Fruit fly (Drosophila melanogaster) whole organism, embryonic: ENCODE data around the gene CG15696.
A peak's percentile ranks its signal among the peaks of the same experiment; 100 is the strongest.

Experiments
- Ada2b ChIP-seq: fragments of 200-800 bp; sonication (Bioruptor generic); IDR thresholded peaks from 2 replicates; pipeline ENCODE4 v1.3.6; 2022; ENCODE audit warnings: missing biosample characterization, missing genetic modification characterization
- Aef1 ChIP-seq: fragments of 200-800 bp; sonication (Bioruptor generic); IDR thresholded peaks from 3 replicates; pipeline ENCODE4 v1.3.6; 2022; ENCODE audit warnings: missing biosample characterization, missing genetic modification characterization
- Antp ChIP-seq: fragments of 200-800 bp; sonication (Bioruptor generic); optimal IDR thresholded peaks from 3 replicates; lab custom pipeline; 2016; ENCODE audit warnings: missing biosample characterization, missing genetic modification characterization
- B-H2 ChIP-seq: fragments of 200-800 bp; sonication (Bioruptor generic); optimal IDR thresholded peaks from 2 replicates; lab custom pipeline; 2018; ENCODE audit warnings: missing biosample characterization, mild to moderate bottlenecking, missing genetic modification characterization
- CG12391 ChIP-seq: fragments of 200-800 bp; sonication (Bioruptor generic); optimal IDR thresholded peaks from 3 replicates; lab custom pipeline; 2018; ENCODE audit warnings: missing biosample characterization, mild to moderate bottlenecking, missing genetic modification characterization, moderate library complexity
- CG13123 ChIP-seq: fragments of 200-800 bp; sonication (Bioruptor generic); optimal IDR thresholded peaks from 2 replicates; lab custom pipeline; 2016; ENCODE audit warnings: missing biosample characterization, missing genetic modification characterization
- CG13424 ChIP-seq: fragments of 200-800 bp; sonication (Bioruptor generic); optimal IDR thresholded peaks from 2 replicates; lab custom pipeline; 2019; ENCODE audit warnings: missing biosample characterization, mild to moderate bottlenecking, missing genetic modification characterization, moderate library complexity
- CG17328 ChIP-seq: fragments of 200-800 bp; sonication (Bioruptor generic); IDR thresholded peaks from 2 replicates; pipeline ENCODE4 v1.3.6; 2022; ENCODE audit warnings: missing biosample characterization, missing genetic modification characterization
- CG17359 ChIP-seq: fragments of 200-800 bp; sonication (Bioruptor generic); optimal IDR thresholded peaks from 3 replicates; lab custom pipeline; 2018; ENCODE audit warnings: missing biosample characterization, mild to moderate bottlenecking, missing genetic modification characterization, moderate library complexity
- CG2712 ChIP-seq: fragments of 200-800 bp; optimal IDR thresholded peaks from 3 replicates; lab custom pipeline; 2019; ENCODE audit warnings: missing biosample characterization, mild to moderate bottlenecking, missing genetic modification characterization, moderate library complexity
- CG2889 ChIP-seq: fragments of 200-800 bp; sonication (Bioruptor generic); IDR thresholded peaks from 3 replicates; pipeline ENCODE4 v1.3.6; 2022; ENCODE audit warnings: missing biosample characterization, missing genetic modification characterization
- CG30403 ChIP-seq: fragments of 200-800 bp; sonication (Bioruptor generic); optimal IDR thresholded peaks from 3 replicates; lab custom pipeline; 2016; ENCODE audit warnings: missing biosample characterization, missing genetic modification characterization
- CG3065 ChIP-seq: fragments of 200-800 bp; sonication (Bioruptor generic); optimal IDR thresholded peaks from 2 replicates; lab custom pipeline; 2016; ENCODE audit warnings: missing biosample characterization, missing genetic modification characterization
- CG34376 ChIP-seq: fragments of 200-800 bp; sonication (Bioruptor generic); optimal IDR thresholded peaks from 2 replicates; lab custom pipeline; 2018; ENCODE audit warnings: missing biosample characterization, mild to moderate bottlenecking, missing genetic modification characterization
- CG34422 ChIP-seq: fragments of 200-800 bp; sonication (Bioruptor generic); IDR thresholded peaks from 3 replicates; pipeline ENCODE4 v1.3.6; 2022; ENCODE audit warnings: missing biosample characterization, missing genetic modification characterization
- CG5245 ChIP-seq: fragments of 200-800 bp; sonication (Bioruptor generic); optimal IDR thresholded peaks from 3 replicates; lab custom pipeline; 2016; ENCODE audit warnings: missing biosample characterization, missing genetic modification characterization
- CG6791 ChIP-seq: fragments of 200-800 bp; sonication (Bioruptor generic); IDR thresholded peaks from 3 replicates; pipeline ENCODE4 v1.3.6; 2022; ENCODE audit warnings: missing biosample characterization, missing genetic modification characterization; ENCODE audit not compliant: partially characterized antibody
- CG6813 ChIP-seq: fragments of 200-800 bp; sonication (Bioruptor generic); optimal IDR thresholded peaks from 2 replicates; lab custom pipeline; 2017; ENCODE audit warnings: missing biosample characterization, missing genetic modification characterization, mild to moderate bottlenecking, moderate library complexity, missing genetic modification reagents
- CG7745 ChIP-seq: fragments of 200-800 bp; sonication (Bioruptor generic); optimal IDR thresholded peaks from 2 replicates; lab custom pipeline; 2018; ENCODE audit warnings: missing biosample characterization, mild to moderate bottlenecking, missing genetic modification characterization, moderate library complexity
- CG7839 ChIP-seq: fragments of 200-800 bp; sonication (Bioruptor generic); optimal IDR thresholded peaks from 3 replicates; lab custom pipeline; 2018; ENCODE audit warnings: missing biosample characterization, mild to moderate bottlenecking, missing genetic modification characterization, moderate library complexity
- CG8944 ChIP-seq: fragments of 200-800 bp; sonication (Bioruptor generic); optimal IDR thresholded peaks from 3 replicates; lab custom pipeline; 2016; ENCODE audit warnings: missing biosample characterization, missing genetic modification characterization
- CG9609 ChIP-seq: fragments of 200-800 bp; sonication (Bioruptor generic); optimal IDR thresholded peaks from 3 replicates; lab custom pipeline; 2016; ENCODE audit warnings: missing biosample characterization, missing genetic modification characterization
- CoRest ChIP-seq: fragments of 200-800 bp; sonication (Bioruptor generic); optimal IDR thresholded peaks from 3 replicates; lab custom pipeline; 2018; ENCODE audit warnings: missing biosample characterization, mild to moderate bottlenecking, missing genetic modification characterization, moderate library complexity
- E2f1 ChIP-seq: fragments of 200-800 bp; sonication (Bioruptor generic); IDR thresholded peaks from 2 replicates; pipeline ENCODE4 v1.3.6; 2022; ENCODE audit warnings: missing biosample characterization, missing genetic modification characterization
- Oli ChIP-seq: fragments of 200-800 bp; sonication (Bioruptor generic); optimal IDR thresholded peaks from 2 replicates; lab custom pipeline; 2018; ENCODE audit warnings: missing biosample characterization, mild to moderate bottlenecking, missing genetic modification characterization, moderate library complexity
- Ptx1 ChIP-seq: fragments of 200-800 bp; sonication (Bioruptor generic); IDR thresholded peaks from 2 replicates; pipeline ENCODE4 v1.3.6; 2022; ENCODE audit warnings: missing biosample characterization, missing genetic modification characterization
- Xbp1 ChIP-seq: fragments of 200-800 bp; sonication (Bioruptor generic); optimal IDR thresholded peaks from 3 replicates; lab custom pipeline; 2016; ENCODE audit warnings: missing biosample characterization, mild to moderate bottlenecking, missing genetic modification characterization
- bcd ChIP-seq: fragments of 200-800 bp; sonication (Bioruptor generic); optimal IDR thresholded peaks from 2 replicates; lab custom pipeline; 2017; ENCODE audit warnings: missing biosample characterization, mild to moderate bottlenecking, missing genetic modification characterization
- dati ChIP-seq: fragments of 200-800 bp; sonication (Bioruptor generic); IDR thresholded peaks from 2 replicates; pipeline ENCODE4 v1.3.6; 2022; ENCODE audit warnings: missing biosample characterization, missing genetic modification characterization
- en ChIP-seq: fragments of 200-800 bp; sonication (Bioruptor generic); optimal IDR thresholded peaks from 2 replicates; lab custom pipeline; 2016; ENCODE audit warnings: missing biosample characterization, missing genetic modification characterization
- fd96Cb ChIP-seq: fragments of 200-800 bp; sonication (Bioruptor generic); optimal IDR thresholded peaks from 2 replicates; lab custom pipeline; 2018; ENCODE audit warnings: missing biosample characterization, mild to moderate bottlenecking, missing genetic modification characterization, moderate library complexity
- grau ChIP-seq: fragments of 200-800 bp; optimal IDR thresholded peaks from 3 replicates; lab custom pipeline; 2019; ENCODE audit warnings: missing biosample characterization, mild to moderate bottlenecking, missing genetic modification characterization, moderate library complexity
- nerfin-1 ChIP-seq: fragments of 200-800 bp; sonication (Bioruptor generic); optimal IDR thresholded peaks from 3 replicates; lab custom pipeline; 2019; ENCODE audit warnings: missing biosample characterization, mild to moderate bottlenecking, missing genetic modification characterization, moderate library complexity
- pfk ChIP-seq: fragments of 200-800 bp; sonication (Bioruptor generic); optimal IDR thresholded peaks from 2 replicates; lab custom pipeline; 2018; ENCODE audit warnings: missing biosample characterization, mild to moderate bottlenecking, missing genetic modification characterization, moderate library complexity
- phol ChIP-seq: fragments of 200-800 bp; sonication (Bioruptor generic); optimal IDR thresholded peaks from 3 replicates; lab custom pipeline; 2018; ENCODE audit warnings: missing biosample characterization, mild to moderate bottlenecking, missing genetic modification characterization, moderate library complexity
- run ChIP-seq: fragments of 200-800 bp; sonication (Bioruptor generic); optimal IDR thresholded peaks from 3 replicates; lab custom pipeline; 2018; ENCODE audit warnings: missing biosample characterization, mild to moderate bottlenecking, missing genetic modification characterization
- sens ChIP-seq: fragments of 200-800 bp; sonication (Bioruptor generic); peaks from one replicate; lab custom pipeline; 2016; ENCODE audit warnings: missing biosample characterization, missing genetic modification characterization
- shn ChIP-seq: fragments of 200-800 bp; sonication (Bioruptor generic); optimal IDR thresholded peaks from 3 replicates; lab custom pipeline; 2016; ENCODE audit warnings: missing biosample characterization, missing genetic modification characterization
- slbo ChIP-seq: fragments of 200-800 bp; sonication (Bioruptor generic); IDR thresholded peaks from 2 replicates; pipeline ENCODE4 v1.3.6; 2022; ENCODE audit warnings: missing biosample characterization, missing genetic modification characterization
- sqz ChIP-seq: fragments of 200-800 bp; sonication (Bioruptor generic); optimal IDR thresholded peaks from 3 replicates; lab custom pipeline; 2018; ENCODE audit warnings: missing biosample characterization, mild to moderate bottlenecking, missing genetic modification characterization
- tx ChIP-seq: fragments of 200-800 bp; sonication (Bioruptor generic); optimal IDR thresholded peaks from 2 replicates; lab custom pipeline; 2016; ENCODE audit warnings: missing biosample characterization, missing genetic modification characterization
- unpg ChIP-seq: fragments of 200-800 bp; sonication (Bioruptor generic); optimal IDR thresholded peaks from 3 replicates; lab custom pipeline; 2018; ENCODE audit warnings: missing biosample characterization, mild to moderate bottlenecking, missing genetic modification characterization, moderate library complexity
- vvl ChIP-seq: fragments of 200-800 bp; sonication (Bioruptor generic); IDR thresholded peaks from 2 replicates; pipeline ENCODE4 v1.3.6; 2022; ENCODE audit warnings: missing biosample characterization, missing genetic modification characterization

Gene CG15696

dm6 chr3R:20833664-20834063 is 13.2 kb upstream of the CG15696 start (continued):
- no peak for TF ChIP-seq E2f1 (GFP tag; lab: Robert Waterston, UW)
- TF ChIP-seq Ptx1 (GFP tag; lab: Robert Waterston, UW): peak; percentile 38; the same call in 1 of the 2 replicates
- TF ChIP-seq Ada2b (GFP tag; lab: Robert Waterston, UW): 0 out of 2 replicates have a peak, but pooled peaks have one; percentile 12
- peak; percentile 16 for TF ChIP-seq CG17359
- no peak for TF ChIP-seq Aef1 (GFP tag; lab: Robert Waterston, UW)
- TF ChIP-seq CG2889 (GFP tag; lab: Robert Waterston, UW): 0 out of 3 replicates have a peak, but pooled peaks have one; percentile 17
- TF ChIP-seq CG12391 (tag; lab: Kevin White, UChicago): peak; percentile 45
- no peak for TF ChIP-seq run (tag; lab: Kevin White, UChicago)
- TF ChIP-seq sens (GFP tag; lab: Kevin White, UChicago): peak; percentile 80
- TF ChIP-seq fd96Cb: peak; percentile 24
- TF ChIP-seq CG30403 (GFP tag; lab: Kevin White, UChicago): peak; percentile 19
- TF ChIP-seq CG13424 (tag; lab: Kevin White, UChicago): peak; percentile 21
- TF ChIP-seq grau (tag; lab: Kevin White, UChicago): peak; percentile 22
- TF ChIP-seq pfk (GFP tag; lab: Kevin White, UChicago): no peak
- TF ChIP-seq nerfin-1 (tag; lab: Kevin White, UChicago): no peak
- no peak for TF ChIP-seq CG5245 (GFP tag; lab: Kevin White, UChicago)
- TF ChIP-seq CG7745 (tag; lab: Kevin White, UChicago): no peak
- 0 out of 2 replicates have a peak, but pooled peaks have one; percentile 3 for TF ChIP-seq dati (GFP tag; lab: Robert Waterston, UW)
- TF ChIP-seq CG2712 (tag; lab: Kevin White, UChicago): peak; percentile 35
- peak; percentile 33 for TF ChIP-seq en (GFP tag; lab: Kevin White, UChicago)
- TF ChIP-seq phol (tag; lab: Kevin White, UChicago): peak; percentile 38
- TF ChIP-seq CG7839 (tag; lab: Kevin White, UChicago): peak; percentile 39
- peak; percentile 33 for TF ChIP-seq unpg
- peak; percentile 54 for TF ChIP-seq Xbp1 (GFP tag; lab: Kevin White, UChicago)
- no peak for TF ChIP-seq B-H2
- TF ChIP-seq sqz: peak; percentile 7
- no peak for TF ChIP-seq CG3065
- TF ChIP-seq Antp (GFP tag; lab: Kevin White, UChicago): no peak
- TF ChIP-seq CG34422 (GFP tag; lab: Robert Waterston, UW): peak; percentile 29; the same call in 1 of the 3 replicates
- no peak for TF ChIP-seq CG13123
- peak; percentile 40 for TF ChIP-seq tx (GFP tag; lab: Kevin White, UChicago)
- TF ChIP-seq CG6813 (GFP tag; lab: Kevin White, UChicago): no peak
- peak; percentile 30 for TF ChIP-seq Oli (tag; lab: Kevin White, UChicago)
- peak; percentile 32 for TF ChIP-seq CG8944 (GFP tag; lab: Kevin White, UChicago)
- TF ChIP-seq bcd (GFP tag; lab: Kevin White, UChicago): no peak
- TF ChIP-seq vvl (GFP tag; lab: Robert Waterston, UW): peak; percentile 35; the same call in 1 of the 2 replicates
- TF ChIP-seq CG9609 (GFP tag; lab: Kevin White, UChicago): peak; percentile 20
- peak; percentile 44 for TF ChIP-seq CG17328 (GFP tag; lab: Robert Waterston, UW)
- TF ChIP-seq CG34376: no peak
- TF ChIP-seq CG6791 (GFP tag; lab: Robert Waterston, UW): no peak
- peak; percentile 18 for TF ChIP-seq shn (GFP tag; lab: Kevin White, UChicago)
- peak; percentile 62; the same call in 1 of the 2 replicates for TF ChIP-seq slbo
- TF ChIP-seq CoRest: peak; percentile 21
- TF ChIP-seq, all 482 proteins: peak for 82
